Fruit fly (Drosophila melanogaster) whole organism, prepupa: ENCODE measurements around the gene CG5693.

Experiments
- Blimp-1 ChIP-seq: fragments of 200-800 bp; sonication (Bioruptor generic); optimal IDR thresholded peaks from 3 replicates; lab custom pipeline; 2017; ENCODE audit warnings: missing biosample characterization, missing genetic modification characterization, mild to moderate bottlenecking, moderate library complexity, missing genetic modification reagents
- CG10631 ChIP-seq: fragments of 200-800 bp; sonication (Bioruptor generic); optimal IDR thresholded peaks from 2 replicates; lab custom pipeline; 2016; ENCODE audit warnings: missing biosample characterization, missing genetic modification characterization
- CG10669 ChIP-seq: fragments of 200-800 bp; sonication (Bioruptor generic); optimal IDR thresholded peaks from 3 replicates; lab custom pipeline; 2018; ENCODE audit warnings: missing biosample characterization, mild to moderate bottlenecking, missing genetic modification characterization, moderate library complexity
- CG11762 ChIP-seq: fragments of 200-800 bp; sonication (Bioruptor generic); optimal IDR thresholded peaks from 3 replicates; lab custom pipeline; 2016; ENCODE audit warnings: missing biosample characterization, missing genetic modification characterization; ENCODE audit not compliant: insufficient read depth
- CG11902 ChIP-seq: fragments of 200-800 bp; sonication (Bioruptor generic); optimal IDR thresholded peaks from 3 replicates; lab custom pipeline; 2016; ENCODE audit warnings: missing biosample characterization, missing genetic modification characterization
- CG1621 ChIP-seq: fragments of 200-800 bp; sonication (Bioruptor generic); optimal IDR thresholded peaks from 3 replicates; lab custom pipeline; 2018; ENCODE audit warnings: missing biosample characterization, mild to moderate bottlenecking, missing genetic modification characterization
- CG16779 ChIP-seq: fragments of 200-800 bp; sonication (Bioruptor generic); optimal IDR thresholded peaks from 3 replicates; lab custom pipeline; 2017; ENCODE audit warnings: missing biosample characterization, mild to moderate bottlenecking, missing genetic modification characterization
- CG3032 ChIP-seq: fragments of 200-800 bp; optimal IDR thresholded peaks from 2 replicates; lab custom pipeline; 2019; ENCODE audit warnings: missing biosample characterization, mild to moderate bottlenecking, missing genetic modification characterization, moderate library complexity
- CG31627 ChIP-seq: fragments of 200-800 bp; sonication (Bioruptor generic); optimal IDR thresholded peaks from 3 replicates; lab custom pipeline; 2016; ENCODE audit warnings: missing biosample characterization, missing genetic modification characterization
- CG32006 ChIP-seq: fragments of 200-800 bp; sonication (Bioruptor generic); optimal IDR thresholded peaks from 3 replicates; lab custom pipeline; 2017; ENCODE audit warnings: missing biosample characterization, mild to moderate bottlenecking, missing genetic modification characterization
- CG34406 ChIP-seq: fragments of 200-800 bp; sonication (Bioruptor generic); optimal IDR thresholded peaks from 3 replicates; lab custom pipeline; 2016; ENCODE audit warnings: missing biosample characterization, missing genetic modification characterization
- CG3919 ChIP-seq: fragments of 200-800 bp; sonication (Bioruptor generic); optimal IDR thresholded peaks from 3 replicates; lab custom pipeline; 2016; ENCODE audit warnings: missing biosample characterization, missing genetic modification characterization
- CG6163 ChIP-seq: fragments of 200-800 bp; sonication (Bioruptor generic); IDR thresholded peaks from 3 replicates; pipeline ENCODE4 v1.3.6; 2022; ENCODE audit warnings: missing biosample characterization, missing genetic modification characterization
- CG6276 ChIP-seq: fragments of 200-800 bp; sonication (Bioruptor generic); optimal IDR thresholded peaks from 2 replicates; lab custom pipeline; 2017; ENCODE audit warnings: missing biosample characterization, mild to moderate bottlenecking, missing genetic modification characterization
- CG6792 ChIP-seq: fragments of 200-800 bp; sonication (Bioruptor generic); optimal IDR thresholded peaks from 3 replicates; lab custom pipeline; 2016; ENCODE audit warnings: missing biosample characterization, missing genetic modification characterization
- CG6808 ChIP-seq: fragments of 200-800 bp; sonication (Bioruptor generic); optimal IDR thresholded peaks from 3 replicates; lab custom pipeline; 2017; ENCODE audit warnings: missing biosample characterization, missing genetic modification characterization, mild to moderate bottlenecking, moderate library complexity, missing genetic modification reagents
- CG7368 ChIP-seq: fragments of 200-800 bp; sonication (Bioruptor generic); optimal IDR thresholded peaks from 3 replicates; lab custom pipeline; 2016; ENCODE audit warnings: missing biosample characterization, missing genetic modification characterization
- CG8119 ChIP-seq: fragments of 200-800 bp; sonication (Bioruptor generic); IDR thresholded peaks from 3 replicates; pipeline ENCODE4 v1.3.6; 2022; ENCODE audit warnings: missing biosample characterization, missing genetic modification characterization
- CG8632 ChIP-seq: fragments of 200-800 bp; sonication (Bioruptor generic); optimal IDR thresholded peaks from 3 replicates; lab custom pipeline; 2016; ENCODE audit warnings: missing biosample characterization, missing genetic modification characterization
- CG9139 ChIP-seq: fragments of 200-800 bp; sonication (Bioruptor generic); optimal IDR thresholded peaks from 3 replicates; lab custom pipeline; 2017; ENCODE audit warnings: missing biosample characterization, mild to moderate bottlenecking, missing genetic modification characterization
- Eip75B ChIP-seq: fragments of 200-800 bp; sonication (Bioruptor generic); optimal IDR thresholded peaks from 3 replicates; lab custom pipeline; 2016; ENCODE audit warnings: missing biosample characterization, missing genetic modification characterization
- Eip93F ChIP-seq: fragments of 200-800 bp; sonication (Bioruptor generic); optimal IDR thresholded peaks from 2 replicates; lab custom pipeline; 2016; ENCODE audit warnings: missing biosample characterization, mild to moderate bottlenecking, missing genetic modification characterization
- Lpt ChIP-seq: fragments of 200-800 bp; sonication (Bioruptor generic); optimal IDR thresholded peaks from 3 replicates; lab custom pipeline; 2016; ENCODE audit warnings: missing biosample characterization, missing genetic modification characterization
- Met ChIP-seq: fragments of 200-800 bp; sonication (Bioruptor generic); optimal IDR thresholded peaks from 3 replicates; lab custom pipeline; 2016; ENCODE audit warnings: missing biosample characterization, missing genetic modification characterization
- OdsH ChIP-seq: fragments of 200-800 bp; sonication (Bioruptor generic); optimal IDR thresholded peaks from 3 replicates; lab custom pipeline; 2016; ENCODE audit warnings: missing biosample characterization, missing genetic modification characterization
- dac ChIP-seq: fragments of 200-800 bp; sonication (Bioruptor generic); optimal IDR thresholded peaks from 2 replicates; lab custom pipeline; 2017; ENCODE audit warnings: missing biosample characterization, mild to moderate bottlenecking, missing genetic modification characterization
- dsx ChIP-seq: fragments of 200-800 bp; optimal IDR thresholded peaks from 3 replicates; lab custom pipeline; 2019; ENCODE audit warnings: missing biosample characterization, mild to moderate bottlenecking, missing genetic modification characterization, moderate library complexity; ENCODE audit not compliant: poor library complexity, severe bottlenecking
- eg ChIP-seq: fragments of 200-800 bp; sonication (Bioruptor generic); IDR thresholded peaks from 3 replicates; pipeline ENCODE4 v1.3.6; 2022; ENCODE audit warnings: missing biosample characterization, missing genetic modification characterization
- fd59A ChIP-seq: fragments of 200-800 bp; sonication (Bioruptor generic); optimal IDR thresholded peaks from 2 replicates; lab custom pipeline; 2017; ENCODE audit warnings: missing biosample characterization, mild to moderate bottlenecking, missing genetic modification characterization, missing genetic modification reagents
- fd85E ChIP-seq: fragments of 200-800 bp; sonication (Bioruptor generic); optimal IDR thresholded peaks from 3 replicates; lab custom pipeline; 2016; ENCODE audit warnings: missing biosample characterization, missing genetic modification characterization
- fkh ChIP-seq: fragments of 200-800 bp; sonication (Bioruptor generic); optimal IDR thresholded peaks from 3 replicates; lab custom pipeline; 2017; ENCODE audit warnings: missing biosample characterization, mild to moderate bottlenecking, missing genetic modification characterization, moderate library complexity
- net ChIP-seq: fragments of 200-800 bp; sonication (Bioruptor generic); optimal IDR thresholded peaks from 3 replicates; lab custom pipeline; 2016; ENCODE audit warnings: missing biosample characterization, missing genetic modification characterization
- pdm3 ChIP-seq: fragments of 200-800 bp; sonication (Bioruptor generic); optimal IDR thresholded peaks from 3 replicates; lab custom pipeline; 2016; ENCODE audit warnings: missing biosample characterization, missing genetic modification characterization
- spab ChIP-seq: fragments of 200-800 bp; sonication (Bioruptor generic); optimal IDR thresholded peaks from 2 replicates; lab custom pipeline; 2017; ENCODE audit warnings: missing biosample characterization, mild to moderate bottlenecking, missing genetic modification characterization, missing genetic modification reagents
- ss ChIP-seq, 2 experiments: fragments of 200-800 bp; sonication (Bioruptor generic); optimal IDR thresholded peaks; 2 replicates in 1 of 2; 3 replicates in 1 of 2; lab custom pipeline; 2017 to 2018; ENCODE audit warnings: mild to moderate bottlenecking in 2 of 2, missing biosample characterization in 2 of 2, missing genetic modification characterization in 2 of 2, moderate library complexity in 1 of 2
- topi ChIP-seq: fragments of 200-800 bp; sonication (Bioruptor generic); optimal IDR thresholded peaks from 3 replicates; lab custom pipeline; 2016; ENCODE audit warnings: missing biosample characterization, missing genetic modification characterization
- vri ChIP-seq: fragments of 200-800 bp; sonication (Bioruptor generic); optimal IDR thresholded peaks from 3 replicates; lab custom pipeline; 2016; ENCODE audit warnings: missing biosample characterization, mild to moderate bottlenecking, missing genetic modification characterization

CG5693 gene

DNA sequence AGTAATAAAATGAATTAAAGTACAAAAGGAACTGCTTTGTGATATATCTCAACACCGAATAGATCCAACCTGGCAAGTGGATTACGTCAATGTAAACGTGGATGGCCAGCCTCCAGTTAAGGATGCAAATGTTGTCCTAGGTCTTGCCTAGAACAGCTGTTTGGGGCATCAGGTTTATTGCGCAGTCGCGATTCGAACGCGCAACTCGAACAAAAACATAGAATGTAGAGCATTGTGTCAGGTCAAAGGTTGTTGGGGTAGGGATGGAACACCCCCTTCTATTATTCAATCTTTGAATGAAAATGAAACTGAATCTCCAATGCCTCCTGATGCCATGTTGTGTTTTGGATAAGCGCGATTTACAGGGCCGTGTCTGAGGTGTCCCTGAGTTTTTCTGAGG, 3.2 kb downstream of the CG5693 start:
- TF ChIP-seq Blimp-1 (GFP tag; lab: Kevin White, UChicago) (no peak), CG6792 (GFP tag; lab: Kevin White, UChicago) (no peak), CG11902 (GFP tag; lab: Kevin White, UChicago) (no peak), CG8119 (GFP tag; lab: Robert Waterston, UW) (no peak), CG31627 (no peak), eg (GFP tag; lab: Robert Waterston, UW) (no peak), CG6808 (GFP tag; lab: Kevin White, UChicago) (no peak), CG10631 (no peak), CG6276 (GFP tag; lab: Kevin White, UChicago) (no peak), CG11762 (GFP tag; lab: Kevin White, UChicago) (no peak), ss (GFP tag; optimal IDR thresholded peaks at IDR 0.05; lab: Kevin White, UChicago) (no peak), CG34406 (GFP tag; lab: Kevin White, UChicago) (no peak), fd85E (no peak), fd59A (no peak)

DNA sequence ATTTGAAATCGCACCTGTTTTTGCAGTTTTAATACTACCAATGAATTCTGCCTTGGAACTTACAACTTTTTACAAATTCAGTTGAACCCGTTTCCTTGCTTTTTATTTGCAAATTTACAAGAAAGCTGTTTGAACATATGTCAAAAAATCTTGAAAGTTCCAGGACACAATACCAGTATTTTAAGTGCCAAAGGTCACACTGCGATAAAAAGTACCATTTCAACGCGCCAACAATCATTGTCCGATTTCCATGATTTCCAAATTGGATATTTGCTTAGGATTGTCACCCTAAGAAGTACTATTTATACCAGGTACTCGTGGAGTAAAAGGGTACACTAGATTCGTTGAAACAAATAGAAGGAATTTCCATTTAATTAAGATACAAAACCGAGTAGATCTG, 4.9 kb downstream of the CG5693 start, which contains the start of gene elfless:
Gene elfless (minus strand): TSS at position 101 of the 400 bp plus-strand sequence.
- TF ChIP-seq Lpt (no peak), Blimp-1 (GFP tag; lab: Kevin White, UChicago) (no peak), CG34406 (GFP tag; lab: Kevin White, UChicago) (no peak)

DNA sequence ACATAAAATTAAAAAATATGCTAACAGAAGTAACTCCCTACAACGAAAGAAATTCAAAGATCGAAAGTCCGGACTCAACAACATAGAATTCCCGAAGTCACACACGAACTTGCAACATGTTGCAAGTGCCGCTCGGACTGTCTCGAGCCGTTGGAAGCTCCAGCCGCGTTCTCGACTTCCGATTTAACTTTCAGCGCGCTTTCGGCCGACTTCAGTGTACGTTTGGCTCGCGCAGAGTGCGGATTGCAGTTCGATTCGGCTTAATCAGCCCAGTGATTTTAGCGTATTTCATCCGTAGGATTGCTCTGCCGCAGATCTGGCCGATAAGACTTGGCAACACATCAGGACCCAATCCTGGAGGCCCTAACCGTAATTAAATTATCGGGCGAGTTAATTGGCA, 5.7 kb downstream of the CG5693 start, which contains the start of gene rdo:
Gene rdo (plus strand): TSS at position 213 of the 400 bp plus-strand sequence.
- TF ChIP-seq CG6163 (GFP tag; lab: Robert Waterston, UW), result no peak
- TF ChIP-seq CG1621 (tag; lab: Kevin White, UChicago), result no peak
- TF ChIP-seq CG7368, result no peak
- no peak for TF ChIP-seq CG3032 (tag; lab: Kevin White, UChicago)
- TF ChIP-seq CG10669, result no peak
- TF ChIP-seq net, result no peak
- TF ChIP-seq OdsH, result no peak
- TF ChIP-seq fkh, result no peak
- TF ChIP-seq dac (GFP tag; lab: Kevin White, UChicago), result no peak
- no peak for TF ChIP-seq pdm3
- no peak for TF ChIP-seq CG32006 (GFP tag; lab: Kevin White, UChicago)
- no peak for TF ChIP-seq Blimp-1 (GFP tag; lab: Kevin White, UChicago)
- TF ChIP-seq Met, result no peak
- no peak for TF ChIP-seq vri (GFP tag; lab: Kevin White, UChicago)
- no peak for TF ChIP-seq CG16779 (tag; lab: Kevin White, UChicago)
- TF ChIP-seq CG8119 (GFP tag; lab: Robert Waterston, UW), result no peak
- TF ChIP-seq CG9139 (GFP tag; lab: Kevin White, UChicago), result no peak
- TF ChIP-seq spab (GFP tag; lab: Kevin White, UChicago), result no peak
- no peak for TF ChIP-seq Eip75B (GFP tag; lab: Kevin White, UChicago)

DNA sequence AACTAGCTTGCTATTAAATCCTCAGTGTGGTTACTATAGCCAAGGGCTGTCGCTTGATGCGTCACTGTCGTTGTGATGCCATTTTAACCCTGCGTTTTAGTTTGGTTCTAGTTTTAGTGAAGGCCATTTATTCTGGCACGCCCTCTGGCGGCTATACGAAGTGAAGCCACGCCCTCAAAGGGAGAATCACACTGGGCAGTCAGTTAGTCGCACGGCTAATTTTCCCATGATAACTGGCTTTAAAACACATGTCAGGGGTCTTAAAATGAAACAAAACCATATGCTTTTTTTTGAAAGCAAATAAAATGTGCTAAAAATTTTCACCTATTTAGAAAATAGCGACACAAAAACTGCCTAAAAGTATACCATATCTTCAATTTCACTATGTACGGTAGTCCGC, 26.3 kb downstream of the CG5693 start:
- TF ChIP-seq CG3919, result no peak
- TF ChIP-seq CG9139 (GFP tag; lab: Kevin White, UChicago), result no peak
- no peak for TF ChIP-seq CG34406 (GFP tag; lab: Kevin White, UChicago)
- TF ChIP-seq Eip93F (GFP tag; lab: Kevin White, UChicago), result no peak
- no peak for TF ChIP-seq CG32006 (GFP tag; lab: Kevin White, UChicago)
- TF ChIP-seq Eip75B (GFP tag; lab: Kevin White, UChicago), result no peak
- no peak for TF ChIP-seq CG3032 (tag; lab: Kevin White, UChicago)
- TF ChIP-seq dsx (GFP tag; lab: Kevin White, UChicago), result no peak
- no peak for TF ChIP-seq dac (GFP tag; lab: Kevin White, UChicago)
- TF ChIP-seq CG8632, result no peak
- TF ChIP-seq topi (GFP tag; lab: Kevin White, UChicago), result no peak
- no peak for TF ChIP-seq CG6808 (GFP tag; lab: Kevin White, UChicago)
